Fruit fly (Drosophila melanogaster): ENCODE results near the gene CG13282.

dm6 chr2L:16803638-16804037, 30.7 kb downstream of the CG13282 start:
- TF ChIP-seq trh (GFP tag; optimal IDR thresholded peaks at IDR 0.05) (no peak), p53 (GFP tag; optimal IDR thresholded peaks at IDR 0.05) (no peak)
